Fruit fly (Drosophila melanogaster) whole organism, embryonic: ENCODE measurements around the gene CG10011.

ENCODE experiments used
- Abd-B ChIP-seq: fragments of 200-800 bp; sonication (Bioruptor generic); optimal IDR thresholded peaks from 2 replicates; lab custom pipeline; 2018; ENCODE audit warnings: missing biosample characterization, mild to moderate bottlenecking, missing genetic modification characterization, moderate library complexity
- Aef1 ChIP-seq: fragments of 200-800 bp; sonication (Bioruptor generic); IDR thresholded peaks from 3 replicates; pipeline ENCODE4 v1.3.6; 2022; ENCODE audit warnings: missing biosample characterization, missing genetic modification characterization
- BEAF-32 ChIP-seq: fragments of 200-800 bp; sonication (Bioruptor generic); optimal IDR thresholded peaks from 3 replicates; lab custom pipeline; 2017; ENCODE audit warnings: missing biosample characterization, missing genetic modification characterization, mild to moderate bottlenecking, moderate library complexity, missing genetic modification reagents
- CG10959 ChIP-seq: fragments of 200-800 bp; sonication (Bioruptor generic); IDR thresholded peaks from 2 replicates; pipeline ENCODE4 v1.3.6; 2022; ENCODE audit warnings: missing biosample characterization, missing genetic modification characterization
- CG11504 ChIP-seq: fragments of 200-800 bp; sonication (Bioruptor generic); optimal IDR thresholded peaks from 3 replicates; lab custom pipeline; 2019; ENCODE audit warnings: missing biosample characterization, mild to moderate bottlenecking, missing genetic modification characterization, moderate library complexity
- CG11560 ChIP-seq: fragments of 200-800 bp; sonication (Bioruptor generic); IDR thresholded peaks from 3 replicates; pipeline ENCODE4 v1.3.6; 2022; ENCODE audit warnings: missing biosample characterization, missing genetic modification characterization
- CG12219 ChIP-seq: fragments of 200-800 bp; sonication (Bioruptor generic); optimal IDR thresholded peaks from 3 replicates; lab custom pipeline; 2018; ENCODE audit warnings: missing biosample characterization, mild to moderate bottlenecking, missing genetic modification characterization
- CG13894 ChIP-seq: fragments of 200-800 bp; sonication (Bioruptor generic); optimal IDR thresholded peaks from 3 replicates; lab custom pipeline; 2018; ENCODE audit warnings: missing biosample characterization, mild to moderate bottlenecking, missing genetic modification characterization, moderate library complexity
- CG14014 ChIP-seq: fragments of 200-800 bp; sonication (Bioruptor generic); IDR thresholded peaks from 2 replicates; pipeline ENCODE4 v1.3.6; 2022; ENCODE audit warnings: missing biosample characterization, missing genetic modification characterization
- CG15269 ChIP-seq: fragments of 200-800 bp; sonication (Bioruptor generic); optimal IDR thresholded peaks from 2 replicates; lab custom pipeline; 2018; ENCODE audit warnings: missing biosample characterization, mild to moderate bottlenecking, missing genetic modification characterization, moderate library complexity
- CG1529 ChIP-seq: fragments of 200-800 bp; sonication (Bioruptor generic); optimal IDR thresholded peaks from 3 replicates; lab custom pipeline; 2018; ENCODE audit warnings: missing biosample characterization, missing genetic modification characterization
- CG16779 ChIP-seq: fragments of 200-800 bp; sonication (Bioruptor generic); IDR thresholded peaks from 2 replicates; pipeline ENCODE4 v1.3.6; 2022; ENCODE audit warnings: missing biosample characterization, missing genetic modification characterization
- CG17612 ChIP-seq: fragments of 200-800 bp; sonication (Bioruptor generic); IDR thresholded peaks from 2 replicates; pipeline ENCODE4 v1.3.6; 2022; ENCODE audit warnings: missing biosample characterization, missing genetic modification characterization
- CG2199 ChIP-seq: fragments of 200-800 bp; sonication (Bioruptor generic); IDR thresholded peaks from 3 replicates; pipeline ENCODE4 v1.3.6; 2022; ENCODE audit warnings: missing biosample characterization, missing genetic modification characterization
- CG3407 ChIP-seq: fragments of 200-800 bp; sonication (Bioruptor generic); optimal IDR thresholded peaks from 2 replicates; lab custom pipeline; 2018; ENCODE audit warnings: missing biosample characterization, mild to moderate bottlenecking, missing genetic modification characterization
- CG3838 ChIP-seq: fragments of 200-800 bp; sonication (Bioruptor generic); optimal IDR thresholded peaks from 3 replicates; lab custom pipeline; 2016; ENCODE audit warnings: missing biosample characterization, missing genetic modification characterization
- CG4404 ChIP-seq: fragments of 200-800 bp; sonication (Bioruptor generic); IDR thresholded peaks from 2 replicates; pipeline ENCODE4 v1.3.6; 2022; ENCODE audit warnings: missing biosample characterization, missing genetic modification characterization
- CG4424 ChIP-seq: fragments of 200-800 bp; sonication (Bioruptor generic); optimal IDR thresholded peaks from 3 replicates; lab custom pipeline; 2016; ENCODE audit warnings: missing biosample characterization, missing genetic modification characterization
- CG7963 ChIP-seq: fragments of 200-800 bp; sonication (Bioruptor generic); IDR thresholded peaks from 3 replicates; pipeline ENCODE4 v1.3.6; 2022; ENCODE audit warnings: missing biosample characterization, missing genetic modification characterization; ENCODE audit not compliant: partially characterized antibody
- CG8388 ChIP-seq: fragments of 200-800 bp; sonication (Bioruptor generic); optimal IDR thresholded peaks from 2 replicates; lab custom pipeline; 2019; ENCODE audit warnings: missing biosample characterization, mild to moderate bottlenecking, missing genetic modification characterization, moderate library complexity
- Camta ChIP-seq: fragments of 200-800 bp; sonication (Bioruptor generic); optimal IDR thresholded peaks from 2 replicates; lab custom pipeline; 2016; ENCODE audit warnings: missing biosample characterization, missing genetic modification characterization
- D19A ChIP-seq: fragments of 200-800 bp; optimal IDR thresholded peaks from 3 replicates; lab custom pipeline; 2019; ENCODE audit warnings: missing biosample characterization, mild to moderate bottlenecking, missing genetic modification characterization, moderate library complexity
- Dip3 ChIP-seq: fragments of 200-800 bp; sonication (Bioruptor generic); optimal IDR thresholded peaks from 3 replicates; lab custom pipeline; 2016; ENCODE audit warnings: missing biosample characterization, missing genetic modification characterization
- Fer3 ChIP-seq: fragments of 200-800 bp; sonication (Bioruptor generic); optimal IDR thresholded peaks from 2 replicates; lab custom pipeline; 2018; ENCODE audit warnings: missing biosample characterization, mild to moderate bottlenecking, missing genetic modification characterization, moderate library complexity
- HLHmδ ChIP-seq: fragments of 200-800 bp; sonication (Bioruptor generic); optimal IDR thresholded peaks from 2 replicates; lab custom pipeline; 2018; ENCODE audit warnings: missing biosample characterization, mild to moderate bottlenecking, missing genetic modification characterization, moderate library complexity
- Jarid2 ChIP-seq: fragments of 200-800 bp; sonication (Bioruptor generic); optimal IDR thresholded peaks from 3 replicates; lab custom pipeline; 2017; ENCODE audit warnings: mild to moderate bottlenecking, missing biosample characterization, missing genetic modification reagents, missing genetic modification characterization
- Max ChIP-seq: fragments of 200-800 bp; sonication (Bioruptor generic); optimal IDR thresholded peaks from 2 replicates; lab custom pipeline; 2016; ENCODE audit warnings: missing biosample characterization, mild to moderate bottlenecking, missing genetic modification characterization
- NC2α ChIP-seq: fragments of 200-800 bp; sonication (Bioruptor generic); optimal IDR thresholded peaks from 2 replicates; lab custom pipeline; 2016; ENCODE audit warnings: missing biosample characterization, missing genetic modification characterization
- NFAT ChIP-seq: fragments of 200-800 bp; sonication (Bioruptor generic); IDR thresholded peaks from 2 replicates; pipeline ENCODE4 v1.3.6; 2022; ENCODE audit warnings: missing biosample characterization, missing genetic modification characterization
- NK7.1 ChIP-seq: fragments of 200-800 bp; sonication (Bioruptor generic); optimal IDR thresholded peaks from 3 replicates; lab custom pipeline; 2016; ENCODE audit warnings: missing biosample characterization, missing genetic modification characterization
- Oli ChIP-seq: fragments of 200-800 bp; sonication (Bioruptor generic); optimal IDR thresholded peaks from 2 replicates; lab custom pipeline; 2018; ENCODE audit warnings: missing biosample characterization, mild to moderate bottlenecking, missing genetic modification characterization, moderate library complexity
- Pdp1 ChIP-seq, 2 experiments: fragments of 200-800 bp; sonication (Bioruptor generic); optimal IDR thresholded peaks; 3 replicates each; lab custom pipeline; 2016; ENCODE audit warnings: missing biosample characterization in 2 of 2, missing genetic modification characterization in 2 of 2, mild to moderate bottlenecking in 1 of 2, moderate library complexity in 1 of 2
- TFAM ChIP-seq: fragments of 200-800 bp; sonication (Bioruptor generic); optimal IDR thresholded peaks from 2 replicates; lab custom pipeline; 2017; ENCODE audit warnings: missing biosample characterization, missing genetic modification characterization, inconsistent platforms
- ac ChIP-seq: fragments of 200-800 bp; sonication (Bioruptor generic); optimal IDR thresholded peaks from 3 replicates; lab custom pipeline; 2017; ENCODE audit warnings: missing biosample characterization, mild to moderate bottlenecking, missing genetic modification characterization
- al ChIP-seq: fragments of 200-800 bp; sonication (Bioruptor generic); IDR thresholded peaks from 2 replicates; pipeline ENCODE4 v1.3.6; 2022; ENCODE audit warnings: missing biosample characterization, missing genetic modification characterization
- amos ChIP-seq: fragments of 200-800 bp; sonication (Bioruptor generic); IDR thresholded peaks from 2 replicates; pipeline ENCODE4 v1.3.6; 2022; ENCODE audit warnings: missing biosample characterization, missing genetic modification characterization; ENCODE audit not compliant: partially characterized antibody
- crp ChIP-seq, 2 experiments: fragments of 200-800 bp; sonication (Bioruptor generic); optimal IDR thresholded peaks; 2 replicates in 1 of 2; 3 replicates in 1 of 2; lab custom pipeline; 2017; ENCODE audit warnings: missing biosample characterization in 2 of 2, missing genetic modification characterization in 2 of 2, mild to moderate bottlenecking in 1 of 2, moderate library complexity in 1 of 2
- dysf ChIP-seq: fragments of 200-800 bp; sonication (Bioruptor generic); IDR thresholded peaks from 3 replicates; pipeline ENCODE4 v1.3.6; 2022; ENCODE audit warnings: missing biosample characterization, missing genetic modification characterization
- en ChIP-seq: fragments of 200-800 bp; sonication (Bioruptor generic); optimal IDR thresholded peaks from 2 replicates; lab custom pipeline; 2016; ENCODE audit warnings: missing biosample characterization, missing genetic modification characterization
- eve ChIP-seq, 2 experiments: fragments of >200 bp; optimal IDR thresholded peaks; 2 replicates each; lab custom pipeline; 2017; ENCODE audit warnings: missing biosample characterization in 2 of 2, missing genetic modification characterization in 2 of 2
- ham ChIP-seq: fragments of 200-800 bp; sonication (Bioruptor generic); IDR thresholded peaks from 2 replicates; pipeline ENCODE4 v1.3.6; 2022; ENCODE audit warnings: missing biosample characterization, missing genetic modification characterization
- ind ChIP-seq: fragments of 200-800 bp; sonication (Bioruptor generic); optimal IDR thresholded peaks from 3 replicates; lab custom pipeline; 2016; ENCODE audit warnings: missing biosample characterization, missing genetic modification characterization
- nmo ChIP-seq: fragments of 200-800 bp; sonication (Bioruptor generic); optimal IDR thresholded peaks from 2 replicates; lab custom pipeline; 2018; ENCODE audit warnings: missing biosample characterization, mild to moderate bottlenecking, missing genetic modification characterization, moderate library complexity
- odd ChIP-seq: fragments of 200-800 bp; sonication (Bioruptor generic); optimal IDR thresholded peaks from 2 replicates; lab custom pipeline; 2017; ENCODE audit warnings: missing biosample characterization, mild to moderate bottlenecking, missing genetic modification characterization
- onecut ChIP-seq: fragments of 200-800 bp; sonication (Bioruptor generic); IDR thresholded peaks from 2 replicates; pipeline ENCODE4 v1.3.6; 2022; ENCODE audit warnings: missing biosample characterization, missing genetic modification characterization
- prd ChIP-seq, 3 experiments: fragments of >200 bp in 2 of 3; fragments of 200-800 bp in 1 of 3; sonication (Bioruptor generic) in 1 of 3; optimal IDR thresholded peaks in 2 of 3; IDR thresholded peaks in 1 of 3; 2 replicates in 2 of 3; 3 replicates in 1 of 3; pipeline versions ENCODE4 v1.3.6 to Lab custom; 2017 to 2022; ENCODE audit warnings: missing biosample characterization in 1 of 3, missing genetic modification characterization in 1 of 3
- psq ChIP-seq: fragments of 200-800 bp; sonication (Bioruptor generic); optimal IDR thresholded peaks from 2 replicates; lab custom pipeline; 2017; ENCODE audit warnings: missing biosample characterization, missing genetic modification characterization
- ranshi ChIP-seq: fragments of 200-800 bp; sonication (Bioruptor generic); IDR thresholded peaks from 2 replicates; pipeline ENCODE4 v1.3.6; 2022; ENCODE audit warnings: missing biosample characterization, missing genetic modification characterization
- row ChIP-seq: fragments of 200-800 bp; sonication (Bioruptor generic); IDR thresholded peaks from 3 replicates; pipeline ENCODE4 v1.3.6; 2022; ENCODE audit warnings: missing biosample characterization, missing genetic modification characterization
- z ChIP-seq: fragments of 200-800 bp; sonication (Bioruptor generic); IDR thresholded peaks from 3 replicates; pipeline ENCODE4 v1.3.6; 2022; ENCODE audit warnings: missing biosample characterization, missing genetic modification characterization

The CG10011 gene

DNA sequence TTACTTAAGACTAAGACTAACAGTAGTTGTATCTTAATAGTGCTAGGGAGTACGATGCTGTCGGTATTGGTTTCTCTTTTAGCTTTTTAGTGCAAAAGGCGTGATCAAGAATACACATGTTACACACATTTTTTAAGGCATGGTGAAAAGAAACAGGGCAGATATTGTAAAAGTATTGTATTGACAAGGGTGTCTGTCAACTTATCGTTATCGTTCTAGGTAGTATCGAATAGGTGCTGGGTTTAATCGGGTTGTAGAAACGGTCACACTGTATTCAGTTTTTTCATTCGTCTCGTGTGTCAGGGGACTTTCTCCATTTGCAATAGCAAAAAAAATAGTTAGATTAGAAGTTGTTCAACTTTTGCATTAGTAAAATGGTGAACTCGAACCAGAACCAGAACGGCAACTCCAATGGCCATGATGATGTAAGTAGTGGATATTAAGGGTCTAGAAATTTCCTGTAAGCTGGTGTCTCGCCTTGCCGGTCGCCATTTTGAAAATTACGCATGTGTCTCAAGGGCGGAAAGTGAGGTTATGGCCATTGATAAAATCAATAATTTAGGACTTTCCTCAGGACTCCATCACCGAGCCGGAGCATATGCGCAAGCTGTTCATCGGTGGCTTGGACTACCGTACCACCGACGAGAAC lies 34.6 kb downstream of the CG10011 start (continued):
- TF ChIP-seq Oli (no peak), ind (no peak), CG2199 (GFP tag; lab: Robert Waterston, UW) (no peak), z (GFP tag; lab: Robert Waterston, UW) (no peak), CG17612 (GFP tag; lab: Robert Waterston, UW) (no peak), Aef1 (GFP tag; lab: Robert Waterston, UW) (no peak), D19A (tag; lab: Kevin White, UChicago) (no peak), odd (GFP tag; lab: Kevin White, UChicago) (no peak), en (no peak), Camta (GFP tag; lab: Kevin White, UChicago) (no peak), CG4424 (GFP tag; lab: Kevin White, UChicago) (no peak), ranshi (GFP tag; lab: Robert Waterston, UW) (no peak), NFAT (no peak), ac (GFP tag; lab: Kevin White, UChicago) (no peak), psq (no peak), Abd-B (GFP tag; lab: Kevin White, UChicago) (no peak), CG11504 (tag; lab: Kevin White, UChicago) (no peak), NC2α (GFP tag; lab: Kevin White, UChicago) (no peak), nmo (no peak), Fer3 (tag; lab: Kevin White, UChicago) (no peak), dysf (no peak), crp (GFP tag; optimal IDR thresholded peaks at IDR 0.05; lab: Kevin White, UChicago) (no peak), BEAF-32 (GFP tag; lab: Kevin White, UChicago) (peak; percentile 64), HLHmδ (GFP tag; lab: Kevin White, UChicago) (no peak), CG15269 (tag; lab: Kevin White, UChicago) (no peak), Max (GFP tag; lab: Kevin White, UChicago) (peak; percentile 50), CG11560 (tag; lab: Robert Waterston, UW) (peak; percentile 98), Dip3 (GFP tag; lab: Kevin White, UChicago) (no peak), TFAM (GFP tag; lab: Kevin White, UChicago) (no peak), CG14014 (GFP tag; lab: Robert Waterston, UW) (no peak), row (GFP tag; lab: Robert Waterston, UW) (peak; percentile 18; the same call in 1 of the 3 replicates), CG3838 (no peak), eve (GFP tag; optimal IDR thresholded peaks at IDR 0.05; lab: Kevin White, UChicago) (no peak), CG7963 (GFP tag; lab: Robert Waterston, UW) (peak; percentile 71; the same call in 2 of the 3 replicates), CG16779 (GFP tag; lab: Robert Waterston, UW) (no peak), Jarid2 (GFP tag; lab: Kevin White, UChicago) (no peak), ham (GFP tag; lab: Robert Waterston, UW) (no peak), CG3407 (no peak), Pdp1 (GFP tag; optimal IDR thresholded peaks at IDR 0.05; lab: Kevin White, UChicago) (peak in 1 of 2 experiments; percentile 70), CG1529 (no peak), amos (GFP tag; lab: Robert Waterston, UW) (peak; percentile 65), CG13894 (tag; lab: Kevin White, UChicago) (peak; percentile 40), CG12219 (GFP tag; lab: Kevin White, UChicago) (no peak), NK7.1 (GFP tag; lab: Kevin White, UChicago) (no peak), CG10959 (GFP tag; lab: Robert Waterston, UW) (no peak), prd (optimal IDR thresholded peaks at IDR 0.05; lab: Kevin White, UChicago) (no peak), prd (GFP tag; IDR thresholded peaks at IDR 0.05; lab: Robert Waterston, UW) (no peak), CG8388 (no peak), al (GFP tag; lab: Robert Waterston, UW) (no peak), onecut (GFP tag; lab: Robert Waterston, UW) (peak; percentile 96), CG4404 (GFP tag; lab: Robert Waterston, UW) (no peak)
